Fruit fly (Drosophila melanogaster) whole organism, embryonic: ENCODE measurements around the gene asun.

Source experiments
- Bdp1 ChIP-seq: fragments of 200-800 bp; sonication (Bioruptor generic); optimal IDR thresholded peaks from 3 replicates; lab custom pipeline; 2016; ENCODE audit warnings: missing biosample characterization, missing genetic modification characterization
- CG11695 ChIP-seq: fragments of 200-800 bp; sonication (Bioruptor generic); IDR thresholded peaks from 3 replicates; pipeline ENCODE4 v1.3.6; 2022; ENCODE audit warnings: missing biosample characterization, missing genetic modification characterization
- CG12219 ChIP-seq: fragments of 200-800 bp; sonication (Bioruptor generic); optimal IDR thresholded peaks from 3 replicates; lab custom pipeline; 2018; ENCODE audit warnings: missing biosample characterization, mild to moderate bottlenecking, missing genetic modification characterization
- CG1647 ChIP-seq: fragments of 200-800 bp; sonication (Bioruptor generic); optimal IDR thresholded peaks from 3 replicates; lab custom pipeline; 2016; ENCODE audit warnings: missing biosample characterization, missing genetic modification characterization
- CG16779 ChIP-seq: fragments of 200-800 bp; sonication (Bioruptor generic); IDR thresholded peaks from 2 replicates; pipeline ENCODE4 v1.3.6; 2022; ENCODE audit warnings: missing biosample characterization, missing genetic modification characterization
- CG17912 ChIP-seq: fragments of 200-800 bp; sonication (Bioruptor generic); optimal IDR thresholded peaks from 2 replicates; lab custom pipeline; 2018; ENCODE audit warnings: missing biosample characterization, mild to moderate bottlenecking, missing genetic modification characterization
- CG2712 ChIP-seq: fragments of 200-800 bp; optimal IDR thresholded peaks from 3 replicates; lab custom pipeline; 2019; ENCODE audit warnings: missing biosample characterization, mild to moderate bottlenecking, missing genetic modification characterization, moderate library complexity
- CG31388 ChIP-seq: fragments of 200-800 bp; sonication (Bioruptor generic); optimal IDR thresholded peaks from 2 replicates; lab custom pipeline; 2016; ENCODE audit warnings: missing biosample characterization, missing genetic modification characterization
- CG3407 ChIP-seq: fragments of 200-800 bp; sonication (Bioruptor generic); optimal IDR thresholded peaks from 2 replicates; lab custom pipeline; 2018; ENCODE audit warnings: missing biosample characterization, mild to moderate bottlenecking, missing genetic modification characterization
- CG3726 ChIP-seq: fragments of 200-800 bp; sonication (Bioruptor generic); IDR thresholded peaks from 3 replicates; pipeline ENCODE4, ENCODE4 v1.3.6; 2022; ENCODE audit warnings: missing biosample characterization, missing genetic modification characterization
- CG6654 ChIP-seq: fragments of 200-800 bp; sonication (Bioruptor generic); optimal IDR thresholded peaks from 2 replicates; lab custom pipeline; 2017; ENCODE audit warnings: missing biosample characterization, mild to moderate bottlenecking, missing genetic modification characterization
- CG6689 ChIP-seq: fragments of 200-800 bp; sonication (Bioruptor generic); IDR thresholded peaks from 2 replicates; pipeline ENCODE4 v1.3.6; 2022; ENCODE audit warnings: missing biosample characterization, missing genetic modification characterization
- CG6791 ChIP-seq: fragments of 200-800 bp; sonication (Bioruptor generic); IDR thresholded peaks from 3 replicates; pipeline ENCODE4 v1.3.6; 2022; ENCODE audit warnings: missing biosample characterization, missing genetic modification characterization; ENCODE audit not compliant: partially characterized antibody
- CG7786 ChIP-seq: fragments of 200-800 bp; sonication (Bioruptor generic); optimal IDR thresholded peaks from 2 replicates; lab custom pipeline; 2016; ENCODE audit warnings: missing biosample characterization, missing genetic modification characterization
- CG9876 ChIP-seq: fragments of 200-800 bp; sonication (Bioruptor generic); optimal IDR thresholded peaks from 2 replicates; lab custom pipeline; 2016; ENCODE audit warnings: missing biosample characterization, missing genetic modification characterization
- Dbx ChIP-seq: fragments of 200-800 bp; sonication (Bioruptor generic); IDR thresholded peaks from 3 replicates; pipeline ENCODE4 v1.3.6; 2022; ENCODE audit warnings: missing biosample characterization, missing genetic modification characterization
- Dek ChIP-seq: fragments of 200-800 bp; sonication (Bioruptor generic); optimal IDR thresholded peaks from 3 replicates; lab custom pipeline; 2019; ENCODE audit warnings: missing biosample characterization, mild to moderate bottlenecking, missing genetic modification characterization, moderate library complexity
- Dp ChIP-seq: fragments of 200-800 bp; sonication (Bioruptor generic); optimal IDR thresholded peaks from 2 replicates; lab custom pipeline; 2018; ENCODE audit warnings: missing biosample characterization, mild to moderate bottlenecking, missing genetic modification characterization, moderate library complexity
- E2f1 ChIP-seq: fragments of 200-800 bp; sonication (Bioruptor generic); IDR thresholded peaks from 2 replicates; pipeline ENCODE4 v1.3.6; 2022; ENCODE audit warnings: missing biosample characterization, missing genetic modification characterization
- GATAe ChIP-seq: fragments of 200-800 bp; sonication (Bioruptor generic); conservative IDR thresholded peaks from 2 replicates; pipeline ENCODE4 v1.3.6; 2022; ENCODE audit warnings: missing biosample characterization, missing genetic modification characterization
- HLH4C ChIP-seq: fragments of 200-800 bp; sonication (Bioruptor generic); IDR thresholded peaks from 3 replicates; pipeline ENCODE4 v1.3.6; 2022; ENCODE audit warnings: missing biosample characterization, missing genetic modification characterization; ENCODE audit not compliant: partially characterized antibody
- Hey ChIP-seq: fragments of 200-800 bp; sonication (Bioruptor generic); optimal IDR thresholded peaks from 3 replicates; lab custom pipeline; 2018; ENCODE audit warnings: missing biosample characterization, mild to moderate bottlenecking, missing genetic modification characterization
- HmgD ChIP-seq: fragments of 200-800 bp; sonication (Bioruptor generic); optimal IDR thresholded peaks from 3 replicates; lab custom pipeline; 2016; ENCODE audit warnings: missing biosample characterization, missing genetic modification characterization
- MBD-R2 ChIP-seq: fragments of 200-800 bp; sonication (Bioruptor generic); IDR thresholded peaks from 2 replicates; pipeline ENCODE4 v1.3.6; 2022; ENCODE audit warnings: missing biosample characterization, missing genetic modification characterization
- Mad ChIP-seq: fragments of 200-800 bp; sonication (Bioruptor generic); optimal IDR thresholded peaks from 2 replicates; lab custom pipeline; 2016; ENCODE audit warnings: missing biosample characterization, missing genetic modification characterization
- PHDP ChIP-seq: fragments of 200-800 bp; sonication (Bioruptor generic); optimal IDR thresholded peaks from 3 replicates; lab custom pipeline; 2018; ENCODE audit warnings: missing biosample characterization, mild to moderate bottlenecking, missing genetic modification characterization, moderate library complexity
- Rx ChIP-seq: fragments of 200-800 bp; sonication (Bioruptor generic); IDR thresholded peaks from 2 replicates; pipeline ENCODE4 v1.3.6; 2022; ENCODE audit warnings: missing biosample characterization, missing genetic modification characterization
- Trl ChIP-seq, 3 experiments: fragments of >200 bp in 2 of 3; fragments of 200-800 bp in 1 of 3; sonication (Bioruptor generic) in 1 of 3; optimal IDR thresholded peaks; 2 replicates in 1 of 3; 3 replicates in 2 of 3; lab custom pipeline; 2016 to 2017; ENCODE audit warnings: missing biosample characterization in 1 of 3, missing genetic modification characterization in 1 of 3
- Xbp1 ChIP-seq: fragments of 200-800 bp; sonication (Bioruptor generic); optimal IDR thresholded peaks from 3 replicates; lab custom pipeline; 2016; ENCODE audit warnings: missing biosample characterization, mild to moderate bottlenecking, missing genetic modification characterization
- cad ChIP-seq: fragments of >200 bp; optimal IDR thresholded peaks from 2 replicates; lab custom pipeline; 2017; ENCODE audit warnings: missing biosample characterization, missing genetic modification characterization
- chn ChIP-seq: fragments of 200-800 bp; sonication (Bioruptor generic); optimal IDR thresholded peaks from 2 replicates; lab custom pipeline; 2016; ENCODE audit warnings: missing biosample characterization, missing genetic modification characterization
- cwo ChIP-seq: fragments of 200-800 bp; sonication (Bioruptor generic); optimal IDR thresholded peaks from 3 replicates; lab custom pipeline; 2017; ENCODE audit warnings: missing biosample characterization, missing genetic modification characterization, mild to moderate bottlenecking, moderate library complexity, missing genetic modification reagents
- emc ChIP-seq: fragments of 200-800 bp; sonication (Bioruptor generic); optimal IDR thresholded peaks from 2 replicates; lab custom pipeline; 2016; ENCODE audit warnings: missing biosample characterization, missing genetic modification characterization
- gce ChIP-seq: fragments of 200-800 bp; sonication (Bioruptor generic); IDR thresholded peaks from 3 replicates; pipeline ENCODE4 v1.3.6; 2022; ENCODE audit warnings: missing biosample characterization, missing genetic modification characterization
- gt ChIP-seq: fragments of 200-800 bp; sonication (Bioruptor generic); IDR thresholded peaks from 2 replicates; pipeline ENCODE4 v1.3.6; 2022; ENCODE audit warnings: missing biosample characterization, missing genetic modification characterization
- mirr ChIP-seq: fragments of 200-800 bp; sonication (Bioruptor generic); optimal IDR thresholded peaks from 3 replicates; lab custom pipeline; 2018; ENCODE audit warnings: missing biosample characterization, mild to moderate bottlenecking, missing genetic modification characterization
- nerfin-1 ChIP-seq: fragments of 200-800 bp; sonication (Bioruptor generic); optimal IDR thresholded peaks from 3 replicates; lab custom pipeline; 2019; ENCODE audit warnings: missing biosample characterization, mild to moderate bottlenecking, missing genetic modification characterization, moderate library complexity
- pb ChIP-seq: fragments of 200-800 bp; sonication (Bioruptor generic); optimal IDR thresholded peaks from 3 replicates; lab custom pipeline; 2016; ENCODE audit warnings: missing biosample characterization, missing genetic modification characterization
- peb ChIP-seq: fragments of 200-800 bp; sonication (Bioruptor generic); IDR thresholded peaks from 2 replicates; pipeline ENCODE4 v1.3.6; 2022; ENCODE audit warnings: missing biosample characterization, missing genetic modification characterization
- ro ChIP-seq: fragments of 200-800 bp; sonication (Bioruptor generic); IDR thresholded peaks from 2 replicates; pipeline ENCODE4 v1.3.6; 2022; ENCODE audit warnings: missing biosample characterization, missing genetic modification characterization
- run ChIP-seq: fragments of 200-800 bp; sonication (Bioruptor generic); optimal IDR thresholded peaks from 3 replicates; lab custom pipeline; 2018; ENCODE audit warnings: missing biosample characterization, mild to moderate bottlenecking, missing genetic modification characterization
- sqz ChIP-seq: fragments of 200-800 bp; sonication (Bioruptor generic); optimal IDR thresholded peaks from 3 replicates; lab custom pipeline; 2018; ENCODE audit warnings: missing biosample characterization, mild to moderate bottlenecking, missing genetic modification characterization
- stwl ChIP-seq: fragments of 200-800 bp; sonication (Bioruptor generic); optimal IDR thresholded peaks from 3 replicates; lab custom pipeline; 2018; ENCODE audit warnings: missing biosample characterization, mild to moderate bottlenecking, missing genetic modification characterization, moderate library complexity
- wor ChIP-seq: fragments of 200-800 bp; sonication (Bioruptor generic); IDR thresholded peaks from 2 replicates; pipeline ENCODE4 v1.3.6; 2022; ENCODE audit warnings: missing biosample characterization, missing genetic modification characterization

The asun gene

dm6 chr3R:16236713-16237641 lies 27.1 kb upstream of the asun start (continued):
- TF ChIP-seq CG6791 (GFP tag; lab: Robert Waterston, UW) (no peak), CG11695 (GFP tag; lab: Robert Waterston, UW) (no peak), CG6654 (GFP tag; lab: Kevin White, UChicago) (peak; percentile 87), ro (GFP tag; lab: Robert Waterston, UW) (no peak), cad (no peak), Dek (tag; lab: Kevin White, UChicago) (peak; percentile 99), wor (GFP tag; lab: Robert Waterston, UW) (no peak), CG1647 (GFP tag; lab: Kevin White, UChicago) (peak; percentile 82), CG2712 (tag; lab: Kevin White, UChicago) (peak; percentile 99), HLH4C (GFP tag; lab: Robert Waterston, UW) (no peak), mirr (GFP tag; lab: Kevin White, UChicago) (peak; percentile 76), cwo (GFP tag; lab: Kevin White, UChicago) (peak; percentile 96), gce (GFP tag; lab: Robert Waterston, UW) (no peak), chn (GFP tag; lab: Kevin White, UChicago) (peak; percentile 92), peb (GFP tag; lab: Robert Waterston, UW) (no peak), CG7786 (GFP tag; lab: Kevin White, UChicago) (peak; percentile 74), Dp (GFP tag; lab: Kevin White, UChicago) (peak; percentile 6), gt (no peak), PHDP (tag; lab: Kevin White, UChicago) (peak; percentile 99), CG3407 (GFP tag; lab: Kevin White, UChicago) (peak; percentile 95), HmgD (GFP tag; lab: Kevin White, UChicago) (peak; percentile 31), sqz (GFP tag; lab: Kevin White, UChicago) (peak; percentile 95), pb (GFP tag; lab: Kevin White, UChicago) (peak; percentile 59), run (tag; lab: Kevin White, UChicago) (peak; percentile 97), MBD-R2 (no peak), Dbx (GFP tag; lab: Robert Waterston, UW) (no peak), CG16779 (no peak), CG3726 (no peak), Hey (tag; lab: Kevin White, UChicago) (peak; percentile 43), Bdp1 (GFP tag; lab: Kevin White, UChicago) (peak; percentile 70), Xbp1 (GFP tag; lab: Kevin White, UChicago) (peak; percentile 98), GATAe (GFP tag; lab: Robert Waterston, UW) (no peak), CG9876 (GFP tag; lab: Kevin White, UChicago) (peak; percentile 61), CG12219 (peak; percentile 94), CG31388 (GFP tag; lab: Kevin White, UChicago) (peak; percentile 90), nerfin-1 (tag; lab: Kevin White, UChicago) (peak; percentile 96), Rx (no peak), emc (GFP tag; lab: Kevin White, UChicago) (peak; percentile 48), stwl (tag; lab: Kevin White, UChicago) (peak; percentile 49), Mad (GFP tag; lab: Kevin White, UChicago) (peak; percentile 85), E2f1 (GFP tag; lab: Robert Waterston, UW) (no peak), CG17912 (GFP tag; lab: Kevin White, UChicago) (peak; percentile 91), CG6689 (GFP tag; lab: Robert Waterston, UW) (no peak), Trl (optimal IDR thresholded peaks at IDR 0.05; lab: Kevin White, UChicago) (peak; percentile 75 to 80), Trl (GFP tag; optimal IDR thresholded peaks at IDR 0.05; lab: Kevin White, UChicago) (peak; percentile 78)
